Worm (Caenorhabditis elegans) whole organism, mixed stage, embryonic: ENCODE data around the gene B0218.7.

Experiments
- lin-13 ChIP-seq: fragments of 150-350 bp; optimal IDR thresholded peaks from 2 replicates; lab custom pipeline; 2014; ENCODE audit warnings: missing biosample characterization, missing genetic modification characterization
- lin-32 ChIP-seq: fragments of 200-800 bp; sonication (Bioruptor generic); optimal IDR thresholded peaks from 2 replicates; lab custom pipeline; 2018; ENCODE audit warnings: mild to moderate bottlenecking, missing genetic modification characterization, missing compliant biosample characterization
- sem-2 ChIP-seq: fragments of 200-800 bp; sonication (Bioruptor generic); optimal IDR thresholded peaks from 2 replicates; lab custom pipeline; 2018; ENCODE audit warnings: mild to moderate bottlenecking, missing genetic modification characterization, missing compliant biosample characterization

DNA sequence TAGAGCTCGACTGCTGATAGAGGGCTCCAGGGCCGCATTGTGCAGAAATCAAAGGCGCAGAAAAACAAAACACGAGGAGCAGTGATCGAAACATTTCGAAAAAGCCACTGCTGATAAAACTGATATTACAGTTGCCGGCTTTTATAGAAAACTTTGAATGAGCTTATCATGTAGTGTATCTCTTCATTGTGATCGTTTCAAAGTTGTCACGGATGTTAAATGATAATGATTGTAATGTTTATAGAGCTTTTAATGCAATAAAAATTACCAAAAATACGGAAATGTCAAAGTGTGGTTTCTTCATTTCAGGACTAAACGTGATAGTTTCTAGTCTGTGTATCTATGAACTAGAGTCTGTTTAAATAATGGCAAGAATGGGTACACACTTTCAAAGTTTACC is 2.8 kb upstream of the B0218.7 start, which contains the start of gene clec-52:
- TF ChIP-seq lin-32 (GFP tag; lab: Kevin White, UChicago): no peak
- no peak for TF ChIP-seq sem-2
- TF ChIP-seq lin-13 (tag; lab: Kevin White, UChicago): no peak
